Fruit fly (Drosophila melanogaster): Measurements from ENCODE around the gene GMF.

DNA sequence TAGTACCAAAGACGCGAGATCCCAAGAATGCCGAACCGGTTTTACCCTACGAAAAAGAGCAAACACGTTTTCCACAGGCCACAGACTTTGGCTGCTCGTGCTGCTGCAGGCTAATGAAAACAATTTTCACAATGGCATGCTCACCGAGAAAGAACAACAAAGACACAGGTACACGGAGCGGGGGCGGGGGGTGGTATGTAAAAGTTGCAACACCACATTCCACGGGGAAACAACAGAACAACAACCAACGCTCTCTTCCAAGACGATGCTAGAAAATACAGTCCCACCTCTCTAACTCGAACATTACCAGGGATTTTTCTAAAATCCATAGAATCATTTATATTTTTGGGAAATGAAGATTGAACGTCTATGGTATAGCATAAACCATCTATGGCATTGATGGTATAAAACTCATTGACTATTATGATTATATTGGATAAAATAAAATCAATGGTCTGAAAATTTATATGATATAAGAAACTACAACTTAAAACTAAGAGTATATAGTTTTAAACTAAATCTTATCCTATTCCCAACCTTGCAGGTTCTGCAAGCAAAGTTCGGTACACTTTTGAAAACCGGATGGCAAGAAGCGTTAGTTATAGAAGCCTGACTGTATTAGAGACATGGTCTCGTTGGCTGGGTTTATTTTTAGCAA, 21.2 kb downstream of the GMF start:
- TF ChIP-seq psq (optimal IDR thresholded peaks at IDR 0.05) (no peak), ttk (optimal IDR thresholded peaks at IDR 0.05) (no peak), h (optimal IDR thresholded peaks at IDR 0.05) (no peak), Myc (optimal IDR thresholded peaks at IDR 0.05) (no peak)
